Worm (Caenorhabditis elegans) whole organism, late embryonic: ENCODE data around the gene Y73B6BL.289.
A peak's percentile ranks its signal among the peaks of the same experiment; 100 is the strongest.

ENCODE experiments used
- C08G9.2 ChIP-seq: sonication (generic microtip); optimal IDR thresholded peaks from 2 replicates; lab custom pipeline; 2016; ENCODE audit warnings: mild to moderate bottlenecking, missing genetic modification characterization, moderate library complexity, missing compliant biosample characterization
- T23F11.4 ChIP-seq: fragments of 200-800 bp; sonication (Bioruptor generic); optimal IDR thresholded peaks from 2 replicates; lab custom pipeline; 2018; ENCODE audit warnings: mild to moderate bottlenecking, missing genetic modification characterization, missing compliant biosample characterization
- ceh-14 ChIP-seq: sonication (generic microtip); optimal IDR thresholded peaks from 2 replicates; lab custom pipeline; 2016; ENCODE audit warnings: missing genotype, missing genetic modification characterization, missing compliant biosample characterization
- ceh-18 ChIP-seq: sonication (generic microtip); optimal IDR thresholded peaks from 2 replicates; lab custom pipeline; 2016; ENCODE audit warnings: missing genetic modification characterization, missing compliant biosample characterization
- ceh-19 ChIP-seq: fragments of 200-800 bp; sonication (Bioruptor generic); optimal IDR thresholded peaks from 2 replicates; lab custom pipeline; 2018; ENCODE audit warnings: mild to moderate bottlenecking, missing genetic modification characterization, missing compliant biosample characterization
- ceh-2 ChIP-seq: sonication (generic microtip); optimal IDR thresholded peaks from 2 replicates; lab custom pipeline; 2016; ENCODE audit warnings: missing genotype, missing genetic modification characterization, missing compliant biosample characterization
- ceh-22 ChIP-seq: sonication (generic microtip); optimal IDR thresholded peaks from 2 replicates; lab custom pipeline; 2017; ENCODE audit warnings: missing biosample characterization, missing genetic modification characterization
- ceh-24 ChIP-seq: sonication (generic microtip); optimal IDR thresholded peaks from 2 replicates; lab custom pipeline; 2016; ENCODE audit warnings: mild to moderate bottlenecking, missing genetic modification characterization, missing compliant biosample characterization
- ceh-31 ChIP-seq: sonication (generic microtip); optimal IDR thresholded peaks from 2 replicates; lab custom pipeline; 2016; ENCODE audit warnings: missing genetic modification characterization, missing compliant biosample characterization
- ceh-45 ChIP-seq: fragments of 200-800 bp; sonication (Bioruptor generic); IDR thresholded peaks from 2 replicates; pipeline ENCODE4 v1.3.6; 2022; ENCODE audit warnings: missing genetic modification reagents, missing genetic modification characterization, missing compliant biosample characterization
- ceh-48 ChIP-seq: sonication (generic microtip); optimal IDR thresholded peaks from 2 replicates; lab custom pipeline; 2016; ENCODE audit warnings: missing genetic modification characterization, inconsistent platforms, missing compliant biosample characterization
- ceh-9 ChIP-seq: sonication (generic microtip); optimal IDR thresholded peaks from 2 replicates; lab custom pipeline; 2016; ENCODE audit warnings: mild to moderate bottlenecking, missing genetic modification characterization, inconsistent platforms, missing compliant biosample characterization
- che-1 ChIP-seq: sonication (generic microtip); optimal IDR thresholded peaks from 2 replicates; lab custom pipeline; 2016; ENCODE audit warnings: mild to moderate bottlenecking, missing genetic modification characterization, missing compliant biosample characterization
- dve-1 ChIP-seq: sonication (generic microtip); optimal IDR thresholded peaks from 2 replicates; lab custom pipeline; 2017; ENCODE audit warnings: antibody characterized with exemption, mild to moderate bottlenecking, missing genetic modification characterization, missing compliant biosample characterization
- eyg-1 ChIP-seq: sonication (generic microtip); optimal IDR thresholded peaks from 2 replicates; lab custom pipeline; 2016; ENCODE audit warnings: missing genotype, missing genetic modification characterization, missing compliant biosample characterization
- fax-1 ChIP-seq: sonication (generic microtip); optimal IDR thresholded peaks from 2 replicates; lab custom pipeline; 2016; ENCODE audit warnings: missing genotype, missing genetic modification characterization, missing compliant biosample characterization
- fkh-6 ChIP-seq: sonication (generic microtip); optimal IDR thresholded peaks from 2 replicates; lab custom pipeline; 2016; ENCODE audit warnings: missing genetic modification characterization, missing compliant biosample characterization
- gmeb-2 ChIP-seq: sonication (generic microtip); optimal IDR thresholded peaks from 2 replicates; lab custom pipeline; 2016; ENCODE audit warnings: missing genetic modification characterization, inconsistent platforms, missing compliant biosample characterization
- hlh-13 ChIP-seq: fragments of 200-800 bp; sonication (Bioruptor generic); optimal IDR thresholded peaks from 2 replicates; lab custom pipeline; 2018; ENCODE audit warnings: mild to moderate bottlenecking, missing genetic modification characterization, missing compliant biosample characterization
- hlh-15 ChIP-seq: sonication (generic microtip); optimal IDR thresholded peaks from 2 replicates; lab custom pipeline; 2016; ENCODE audit warnings: missing genetic modification characterization, missing compliant biosample characterization
- hlh-30 ChIP-seq: sonication (generic microtip); optimal IDR thresholded peaks from 2 replicates; lab custom pipeline; 2017; ENCODE audit warnings: antibody characterized with exemption, missing genetic modification characterization, missing compliant biosample characterization; ENCODE audit not compliant: insufficient read depth
- hlh-6 ChIP-seq: sonication (generic microtip); optimal IDR thresholded peaks from 2 replicates; lab custom pipeline; 2016; ENCODE audit warnings: missing genotype, missing genetic modification characterization, missing compliant biosample characterization
- hlh-8 ChIP-seq: sonication (generic microtip); optimal IDR thresholded peaks from 2 replicates; lab custom pipeline; 2016; ENCODE audit warnings: missing genotype, missing genetic modification characterization, missing compliant biosample characterization
- lim-6 ChIP-seq: sonication (generic microtip); optimal IDR thresholded peaks from 2 replicates; lab custom pipeline; 2016; ENCODE audit warnings: missing genetic modification characterization, missing compliant biosample characterization
- lin-11 ChIP-seq: fragments of 200-800 bp; sonication (Bioruptor generic); optimal IDR thresholded peaks from 2 replicates; lab custom pipeline; 2018; ENCODE audit warnings: mild to moderate bottlenecking, missing genetic modification characterization, missing compliant biosample characterization
- madf-2 ChIP-seq: sonication (generic microtip); optimal IDR thresholded peaks from 2 replicates; lab custom pipeline; 2017; ENCODE audit warnings: missing genetic modification characterization, missing compliant biosample characterization
- mec-3 ChIP-seq: sonication (generic microtip); optimal IDR thresholded peaks from 2 replicates; lab custom pipeline; 2016; ENCODE audit warnings: borderline replicate concordance, missing genetic modification characterization, missing compliant biosample characterization
- nfya-1 ChIP-seq: sonication (generic microtip); optimal IDR thresholded peaks from 2 replicates; lab custom pipeline; 2017; ENCODE audit warnings: missing genetic modification characterization, mild to moderate bottlenecking, missing compliant biosample characterization, antibody characterized with exemption, moderate library complexity
- nhr-232 ChIP-seq: sonication (generic microtip); optimal IDR thresholded peaks from 2 replicates; lab custom pipeline; 2016; ENCODE audit warnings: missing genetic modification characterization, missing compliant biosample characterization
- odd-2 ChIP-seq: sonication (generic microtip); optimal IDR thresholded peaks from 2 replicates; lab custom pipeline; 2017; ENCODE audit warnings: antibody characterized with exemption, mild to moderate bottlenecking, missing genetic modification characterization, missing compliant biosample characterization
- pat-9 ChIP-seq: fragments of 200-800 bp; sonication (Bioruptor generic); optimal IDR thresholded peaks from 2 replicates; lab custom pipeline; 2018; ENCODE audit warnings: mild to moderate bottlenecking, missing genetic modification characterization, moderate library complexity, missing compliant biosample characterization
- pax-1 ChIP-seq: fragments of 150-350 bp; optimal IDR thresholded peaks from 2 replicates; lab custom pipeline; 2014; ENCODE audit warnings: missing biosample characterization, missing genetic modification characterization
- pha-2 ChIP-seq: sonication (generic microtip); optimal IDR thresholded peaks from 2 replicates; lab custom pipeline; 2017; ENCODE audit warnings: mild to moderate bottlenecking, missing genetic modification characterization, missing compliant biosample characterization
- pha-4 ChIP-seq: fragments of 150-350 bp; optimal IDR thresholded peaks from 2 replicates; lab custom pipeline; 2018; ENCODE audit warnings: missing biosample characterization, missing genetic modification reagents, missing genetic modification characterization
- pqm-1 ChIP-seq: sonication (generic microtip); optimal IDR thresholded peaks from 2 replicates; lab custom pipeline; 2016; ENCODE audit warnings: missing genetic modification characterization, missing compliant biosample characterization
- ref-2 ChIP-seq: sonication (generic microtip); optimal IDR thresholded peaks from 2 replicates; lab custom pipeline; 2016; ENCODE audit warnings: missing genetic modification characterization, missing compliant biosample characterization
- rnt-1 ChIP-seq: sonication (generic microtip); optimal IDR thresholded peaks from 2 replicates; lab custom pipeline; 2016; ENCODE audit warnings: missing genetic modification characterization, missing compliant biosample characterization
- sdc-2 ChIP-seq: sonication (generic microtip); optimal IDR thresholded peaks from 2 replicates; lab custom pipeline; 2016; ENCODE audit warnings: missing genotype, missing genetic modification characterization, missing compliant biosample characterization
- sox-2 ChIP-seq: fragments of 200-800 bp; sonication (Bioruptor generic); IDR thresholded peaks from 2 replicates; pipeline ENCODE4 v1.3.6; 2022; ENCODE audit warnings: missing genetic modification reagents, missing genetic modification characterization, missing compliant biosample characterization
- syd-9 ChIP-seq: sonication (generic microtip); optimal IDR thresholded peaks from 2 replicates; lab custom pipeline; 2016; ENCODE audit warnings: mild to moderate bottlenecking, missing genetic modification characterization, moderate library complexity, missing compliant biosample characterization
- tbx-7 ChIP-seq: sonication (generic microtip); optimal IDR thresholded peaks from 2 replicates; lab custom pipeline; 2016; ENCODE audit warnings: missing genotype, missing genetic modification characterization, missing compliant biosample characterization
- unc-3 ChIP-seq, 2 experiments: fragments of 200-800 bp in 1 of 2; sonication (Bioruptor generic) in 1 of 2; sonication (generic microtip) in 1 of 2; conservative IDR thresholded peaks in 1 of 2; optimal IDR thresholded peaks in 1 of 2; 2 replicates each; pipeline versions ENCODE4 v1.3.6 to Lab custom; 2016 to 2022; ENCODE audit warnings: missing compliant biosample characterization in 2 of 2, missing genetic modification characterization in 2 of 2, missing genetic modification reagents in 1 of 2
- unc-42 ChIP-seq: sonication (generic microtip); optimal IDR thresholded peaks from 2 replicates; lab custom pipeline; 2016; ENCODE audit warnings: missing genotype, missing genetic modification characterization, missing compliant biosample characterization
- unc-55 ChIP-seq: sonication (generic microtip); optimal IDR thresholded peaks from 2 replicates; lab custom pipeline; 2017; ENCODE audit warnings: missing biosample characterization, missing genetic modification reagents, missing genetic modification characterization
- unc-86 ChIP-seq: sonication (generic microtip); optimal IDR thresholded peaks from 2 replicates; lab custom pipeline; 2016; ENCODE audit warnings: missing genetic modification characterization, missing compliant biosample characterization
- zip-5 ChIP-seq: sonication (generic microtip); optimal IDR thresholded peaks from 2 replicates; lab custom pipeline; 2016; ENCODE audit warnings: missing genetic modification characterization, missing compliant biosample characterization

Gene Y73B6BL.289

ce11 chrIV:6321667-6322066, 25.6 kb upstream of the Y73B6BL.289 start, which contains the start of gene Y73B6BL.29 (continued):
- TF ChIP-seq ref-2 (tag; lab: Kevin White, UChicago): peak; percentile 90
- no peak for TF ChIP-seq fkh-6 (tag; lab: Kevin White, UChicago)
- no peak for TF ChIP-seq ceh-24 (tag; lab: Kevin White, UChicago)
- peak; percentile 63 for TF ChIP-seq pax-1 (tag; lab: Kevin White, UChicago)
- peak; percentile 50 for TF ChIP-seq nfya-1
- TF ChIP-seq pha-2 (tag; lab: Kevin White, UChicago): peak; percentile 40
- TF ChIP-seq hlh-13 (GFP tag; lab: Kevin White, UChicago): no peak
- TF ChIP-seq ceh-2 (tag; lab: Kevin White, UChicago): peak; percentile 92
- peak; percentile 18 for TF ChIP-seq gmeb-2
- TF ChIP-seq sdc-2 (tag; lab: Kevin White, UChicago): no peak
- TF ChIP-seq unc-55: peak; percentile 6
- no peak for TF ChIP-seq ceh-9 (tag; lab: Kevin White, UChicago)
- peak; percentile 12 for TF ChIP-seq unc-86 (tag; lab: Kevin White, UChicago)
- no peak for TF ChIP-seq nhr-232 (tag; lab: Kevin White, UChicago)
- peak; percentile 59 for TF ChIP-seq rnt-1
- no peak for TF ChIP-seq T23F11.4
- TF ChIP-seq hlh-8 (tag; lab: Kevin White, UChicago): peak; percentile 86
- no peak for TF ChIP-seq hlh-30 (tag; lab: Kevin White, UChicago)
- TF ChIP-seq mec-3 (tag; lab: Kevin White, UChicago): peak; percentile 73
- TF ChIP-seq odd-2 (tag; lab: Kevin White, UChicago): no peak
- TF ChIP-seq, all 69 proteins: peak for 30

- TF ChIP-seq sox-2 (no peak), lim-6 (tag; lab: Kevin White, UChicago) (no peak), T23F11.4 (no peak), unc-42 (peak; percentile 81), ceh-45 (GFP tag; lab: Robert Waterston, UW) (no peak), nfya-1 (peak; percentile 91), ceh-48 (tag; lab: Kevin White, UChicago) (peak; percentile 54), hlh-8 (tag; lab: Kevin White, UChicago) (peak; percentile 21), hlh-15 (tag; lab: Kevin White, UChicago) (no peak), madf-2 (peak; percentile 80), ceh-18 (tag; lab: Kevin White, UChicago) (peak; percentile 87), hlh-13 (GFP tag; lab: Kevin White, UChicago) (no peak), ceh-14 (tag; lab: Kevin White, UChicago) (no peak), syd-9 (peak; percentile 24), fax-1 (tag; lab: Kevin White, UChicago) (no peak), mec-3 (tag; lab: Kevin White, UChicago) (no peak), hlh-30 (tag; lab: Kevin White, UChicago) (peak; percentile 60), lin-11 (tag; lab: Kevin White, UChicago) (no peak), odd-2 (tag; lab: Kevin White, UChicago) (no peak), gmeb-2 (peak; percentile 44), eyg-1 (tag; lab: Kevin White, UChicago) (no peak), ceh-24 (tag; lab: Kevin White, UChicago) (no peak), ceh-19 (GFP tag; lab: Kevin White, UChicago) (peak; percentile 46), pax-1 (tag; lab: Kevin White, UChicago) (peak; percentile 57), pat-9 (tag; lab: Kevin White, UChicago) (peak; percentile 31), ceh-22 (tag; lab: Kevin White, UChicago) (no peak), C08G9.2 (tag; lab: Kevin White, UChicago) (peak; percentile 69), unc-55 (peak; percentile 34), pha-4 (no peak), ceh-31 (tag; lab: Kevin White, UChicago) (peak; percentile 90), nhr-232 (tag; lab: Kevin White, UChicago) (no peak), dve-1 (tag; lab: Kevin White, UChicago) (peak; percentile 66), tbx-7 (tag; lab: Kevin White, UChicago) (no peak), ceh-2 (tag; lab: Kevin White, UChicago) (peak; percentile 55), hlh-6 (tag; lab: Kevin White, UChicago) (peak; percentile 33), pha-2 (tag; lab: Kevin White, UChicago) (no peak), rnt-1 (peak; percentile 81), zip-5 (tag; lab: Kevin White, UChicago) (no peak), ceh-9 (tag; lab: Kevin White, UChicago) (no peak), sdc-2 (tag; lab: Kevin White, UChicago) (peak; percentile 0), unc-86 (tag; lab: Kevin White, UChicago) (peak; percentile 59), pqm-1 (tag; lab: Kevin White, UChicago) (no peak), unc-3 (GFP tag; conservative IDR thresholded peaks at IDR 0.05; lab: Robert Waterston, UW) (no peak), unc-3 (tag; optimal IDR thresholded peaks at IDR 0.05; lab: Kevin White, UChicago) (no peak), che-1 (peak; percentile 52)
Observed at ce11 chrIV:6323654-6324224, 23.6 kb upstream of the Y73B6BL.289 start, which contains the start of gene sqd-1. Gene sqd-1 (plus strand): TSS chrIV:6324174.
